Worm (Caenorhabditis elegans): Measurements from ENCODE around the gene F47B7.2.

ce11 chrX:3738617-3739016 is 33.9 kb upstream of the F47B7.2 start:
- TF ChIP-seq ztf-29 (GFP tag; IDR thresholded peaks at IDR 0.05) (no peak), flt-1 (GFP tag; IDR thresholded peaks at IDR 0.05) (no peak), cog-1 (tag; optimal IDR thresholded peaks at IDR 0.05) (no peak), T22C8.4 (GFP tag; IDR thresholded peaks at IDR 0.05) (no peak), ref-1 (GFP tag; conservative IDR thresholded peaks at IDR 0.05) (no peak), med-1 (GFP tag; optimal IDR thresholded peaks at IDR 0.05; ENCODE audit: insufficient read depth) (no peak)

Data from whole organism, midembryonic.